Fruit fly (Drosophila melanogaster) whole organism, embryonic: ENCODE results near the gene Cyp313a1.

Experiments used
- ATbp ChIP-seq: fragments of 200-800 bp; sonication (Bioruptor generic); optimal IDR thresholded peaks from 2 replicates; lab custom pipeline; 2017; ENCODE audit warnings: missing biosample characterization, mild to moderate bottlenecking, missing genetic modification characterization, missing genetic modification reagents
- Asciz ChIP-seq: fragments of 200-800 bp; sonication (Bioruptor generic); optimal IDR thresholded peaks from 2 replicates; lab custom pipeline; 2017; ENCODE audit warnings: missing biosample characterization, mild to moderate bottlenecking, missing genetic modification characterization, missing genetic modification reagents
- CG1024 ChIP-seq: fragments of 200-800 bp; sonication (Bioruptor generic); IDR thresholded peaks from 2 replicates; pipeline ENCODE4 v1.3.6; 2022; ENCODE audit warnings: missing biosample characterization, missing genetic modification characterization
- CG12071 ChIP-seq: fragments of 200-800 bp; sonication (Bioruptor generic); optimal IDR thresholded peaks from 3 replicates; lab custom pipeline; 2018; ENCODE audit warnings: missing biosample characterization, mild to moderate bottlenecking, missing genetic modification characterization
- CG12769 ChIP-seq: fragments of 200-800 bp; sonication (Bioruptor generic); optimal IDR thresholded peaks from 2 replicates; lab custom pipeline; 2019; ENCODE audit warnings: missing biosample characterization, mild to moderate bottlenecking, missing genetic modification characterization, moderate library complexity
- CG13287 ChIP-seq: fragments of 200-800 bp; sonication (Bioruptor generic); IDR thresholded peaks from 2 replicates; pipeline ENCODE4 v1.3.6; 2022; ENCODE audit warnings: missing biosample characterization, missing genetic modification characterization; ENCODE audit not compliant: partially characterized antibody
- CG15514 ChIP-seq: fragments of 200-800 bp; sonication (Bioruptor generic); optimal IDR thresholded peaks from 3 replicates; lab custom pipeline; 2017; ENCODE audit warnings: missing biosample characterization, missing genetic modification characterization, mild to moderate bottlenecking, moderate library complexity, missing genetic modification reagents
- CG18262 ChIP-seq: fragments of 200-800 bp; optimal IDR thresholded peaks from 3 replicates; lab custom pipeline; 2019; ENCODE audit warnings: missing biosample characterization, mild to moderate bottlenecking, missing genetic modification characterization, moderate library complexity
- CG18599 ChIP-seq: fragments of 200-800 bp; sonication (Bioruptor generic); optimal IDR thresholded peaks from 3 replicates; lab custom pipeline; 2017; ENCODE audit warnings: missing biosample characterization, missing genetic modification characterization, mild to moderate bottlenecking, moderate library complexity, missing genetic modification reagents
- CG3065 ChIP-seq: fragments of 200-800 bp; sonication (Bioruptor generic); optimal IDR thresholded peaks from 2 replicates; lab custom pipeline; 2016; ENCODE audit warnings: missing biosample characterization, missing genetic modification characterization
- CG3281 ChIP-seq: fragments of 200-800 bp; sonication (Bioruptor generic); optimal IDR thresholded peaks from 3 replicates; lab custom pipeline; 2017; ENCODE audit warnings: missing biosample characterization, mild to moderate bottlenecking, missing genetic modification characterization
- CG3407 ChIP-seq: fragments of 200-800 bp; sonication (Bioruptor generic); optimal IDR thresholded peaks from 2 replicates; lab custom pipeline; 2018; ENCODE audit warnings: missing biosample characterization, mild to moderate bottlenecking, missing genetic modification characterization
- CG6254 ChIP-seq: fragments of 200-800 bp; sonication (Bioruptor generic); optimal IDR thresholded peaks from 3 replicates; lab custom pipeline; 2017; ENCODE audit warnings: mild to moderate bottlenecking, missing biosample characterization, missing genetic modification reagents, missing genetic modification characterization
- CG6813 ChIP-seq: fragments of 200-800 bp; sonication (Bioruptor generic); optimal IDR thresholded peaks from 2 replicates; lab custom pipeline; 2017; ENCODE audit warnings: missing biosample characterization, missing genetic modification characterization, mild to moderate bottlenecking, moderate library complexity, missing genetic modification reagents
- CG8089 ChIP-seq: fragments of 200-800 bp; sonication (Bioruptor generic); optimal IDR thresholded peaks from 3 replicates; lab custom pipeline; 2016; ENCODE audit warnings: missing biosample characterization, missing genetic modification characterization
- Dll ChIP-seq: fragments of 200-800 bp; sonication (Bioruptor generic); IDR thresholded peaks from 4 replicates; pipeline ENCODE4 v1.3.6; 2022; ENCODE audit warnings: missing biosample characterization, missing genetic modification characterization; ENCODE audit not compliant: partially characterized antibody
- Doc3 ChIP-seq: fragments of 200-800 bp; sonication (Bioruptor generic); IDR thresholded peaks from 3 replicates; pipeline ENCODE4 v1.3.6; 2022; ENCODE audit warnings: missing biosample characterization, missing genetic modification characterization; ENCODE audit not compliant: partially characterized antibody
- Gug ChIP-seq: fragments of 200-800 bp; sonication (Bioruptor generic); IDR thresholded peaks from 4 replicates; pipeline ENCODE4 v1.3.6; 2022; ENCODE audit warnings: missing biosample characterization, missing genetic modification characterization
- Kr ChIP-seq: fragments of 200-800 bp; sonication (Bioruptor generic); optimal IDR thresholded peaks from 2 replicates; lab custom pipeline; 2017; ENCODE audit warnings: missing biosample characterization, mild to moderate bottlenecking, missing genetic modification characterization
- Lhr ChIP-seq: fragments of 200-800 bp; sonication (Bioruptor generic); optimal IDR thresholded peaks from 3 replicates; lab custom pipeline; 2017; ENCODE audit warnings: mild to moderate bottlenecking, missing biosample characterization, missing genetic modification reagents, missing genetic modification characterization
- Lim3 ChIP-seq: fragments of 200-800 bp; sonication (Bioruptor generic); IDR thresholded peaks from 2 replicates; pipeline ENCODE4 v1.3.6; 2022; ENCODE audit warnings: missing biosample characterization, missing genetic modification characterization
- NK7.1 ChIP-seq: fragments of 200-800 bp; sonication (Bioruptor generic); optimal IDR thresholded peaks from 3 replicates; lab custom pipeline; 2016; ENCODE audit warnings: missing biosample characterization, missing genetic modification characterization
- PHDP ChIP-seq: fragments of 200-800 bp; sonication (Bioruptor generic); optimal IDR thresholded peaks from 3 replicates; lab custom pipeline; 2018; ENCODE audit warnings: missing biosample characterization, mild to moderate bottlenecking, missing genetic modification characterization, moderate library complexity
- Six4 ChIP-seq: fragments of 200-800 bp; sonication (Bioruptor generic); optimal IDR thresholded peaks from 2 replicates; lab custom pipeline; 2016; ENCODE audit warnings: missing biosample characterization, missing genetic modification characterization
- Sox102F ChIP-seq: fragments of 200-800 bp; sonication (Bioruptor generic); optimal IDR thresholded peaks from 2 replicates; lab custom pipeline; 2018; ENCODE audit warnings: missing biosample characterization, mild to moderate bottlenecking, missing genetic modification characterization, moderate library complexity
- Sry-δ ChIP-seq: fragments of 200-800 bp; sonication (Bioruptor generic); optimal IDR thresholded peaks from 2 replicates; lab custom pipeline; 2016; ENCODE audit warnings: missing biosample characterization, missing genetic modification characterization
- ab ChIP-seq: fragments of 200-800 bp; sonication (Bioruptor generic); optimal IDR thresholded peaks from 2 replicates; lab custom pipeline; 2016; ENCODE audit warnings: missing biosample characterization, missing genetic modification characterization
- amos ChIP-seq: fragments of 200-800 bp; sonication (Bioruptor generic); IDR thresholded peaks from 2 replicates; pipeline ENCODE4 v1.3.6; 2022; ENCODE audit warnings: missing biosample characterization, missing genetic modification characterization; ENCODE audit not compliant: partially characterized antibody
- ash1 ChIP-seq: fragments of 200-800 bp; sonication (Bioruptor generic); optimal IDR thresholded peaks from 2 replicates; lab custom pipeline; 2018; ENCODE audit warnings: missing biosample characterization, mild to moderate bottlenecking, missing genetic modification characterization
- bcd ChIP-seq: fragments of 200-800 bp; sonication (Bioruptor generic); optimal IDR thresholded peaks from 2 replicates; lab custom pipeline; 2017; ENCODE audit warnings: missing biosample characterization, mild to moderate bottlenecking, missing genetic modification characterization
- caup ChIP-seq: fragments of 200-800 bp; sonication (Bioruptor generic); optimal IDR thresholded peaks from 3 replicates; lab custom pipeline; 2017; ENCODE audit warnings: missing biosample characterization, mild to moderate bottlenecking, missing genetic modification characterization, moderate library complexity; ENCODE audit not compliant: severe bottlenecking
- chinmo ChIP-seq: fragments of 200-800 bp; sonication (Bioruptor generic); IDR thresholded peaks from 4 replicates; pipeline ENCODE4 v1.3.6; 2022; ENCODE audit warnings: missing biosample characterization, missing genetic modification characterization; ENCODE audit not compliant: partially characterized antibody
- da ChIP-seq: fragments of 200-800 bp; sonication (Bioruptor generic); optimal IDR thresholded peaks from 2 replicates; lab custom pipeline; 2016; ENCODE audit warnings: missing biosample characterization, missing genetic modification characterization
- danr ChIP-seq: fragments of 200-800 bp; sonication (Bioruptor generic); IDR thresholded peaks from 2 replicates; pipeline ENCODE4 v1.3.6; 2022; ENCODE audit warnings: missing biosample characterization, missing genetic modification characterization
- ham ChIP-seq: fragments of 200-800 bp; sonication (Bioruptor generic); IDR thresholded peaks from 2 replicates; pipeline ENCODE4 v1.3.6; 2022; ENCODE audit warnings: missing biosample characterization, missing genetic modification characterization
- klu ChIP-seq: fragments of 200-800 bp; sonication (Bioruptor generic); IDR thresholded peaks from 2 replicates; pipeline ENCODE4 v1.3.6; 2022; ENCODE audit warnings: missing biosample characterization, missing genetic modification characterization
- lab ChIP-seq: fragments of 200-800 bp; sonication (Bioruptor generic); optimal IDR thresholded peaks from 3 replicates; lab custom pipeline; 2017; ENCODE audit warnings: missing biosample characterization, missing genetic modification characterization, mild to moderate bottlenecking, moderate library complexity, missing genetic modification reagents
- lbe ChIP-seq: fragments of 200-800 bp; sonication (Bioruptor generic); optimal IDR thresholded peaks from 2 replicates; lab custom pipeline; 2016; ENCODE audit warnings: missing biosample characterization, mild to moderate bottlenecking, missing genetic modification characterization
- p53 ChIP-seq: fragments of 200-800 bp; sonication (Bioruptor generic); optimal IDR thresholded peaks from 2 replicates; lab custom pipeline; 2016; ENCODE audit warnings: missing biosample characterization, missing genetic modification characterization
- phol ChIP-seq: fragments of 200-800 bp; sonication (Bioruptor generic); optimal IDR thresholded peaks from 3 replicates; lab custom pipeline; 2018; ENCODE audit warnings: missing biosample characterization, mild to moderate bottlenecking, missing genetic modification characterization, moderate library complexity
- schlank ChIP-seq: fragments of 200-800 bp; sonication (Bioruptor generic); optimal IDR thresholded peaks from 2 replicates; lab custom pipeline; 2018; ENCODE audit warnings: missing biosample characterization, mild to moderate bottlenecking, missing genetic modification characterization
- scrt ChIP-seq: fragments of 200-800 bp; sonication (Bioruptor generic); optimal IDR thresholded peaks from 2 replicates; lab custom pipeline; 2018; ENCODE audit warnings: missing biosample characterization, mild to moderate bottlenecking, missing genetic modification characterization, moderate library complexity
- sens ChIP-seq: fragments of 200-800 bp; sonication (Bioruptor generic); peaks from one replicate; lab custom pipeline; 2016; ENCODE audit warnings: missing biosample characterization, missing genetic modification characterization
- tgo ChIP-seq: fragments of 200-800 bp; sonication (Bioruptor generic); IDR thresholded peaks from 3 replicates; pipeline ENCODE4 v1.3.6; 2022; ENCODE audit warnings: missing biosample characterization, missing genetic modification characterization
- tio ChIP-seq: fragments of 200-800 bp; sonication (Bioruptor generic); optimal IDR thresholded peaks from 2 replicates; lab custom pipeline; 2017; ENCODE audit warnings: missing biosample characterization, missing genetic modification characterization, inconsistent platforms
- ttk ChIP-seq: fragments of 200-800 bp; sonication (Bioruptor generic); IDR thresholded peaks from 2 replicates; pipeline ENCODE4 v2.1.2; 2022; ENCODE audit warnings: missing biosample characterization, missing genetic modification characterization
- vfl ChIP-seq: fragments of 200-800 bp; sonication (Bioruptor generic); optimal IDR thresholded peaks from 2 replicates; lab custom pipeline; 2016; ENCODE audit warnings: missing biosample characterization, missing genetic modification characterization
- wor ChIP-seq: fragments of 200-800 bp; sonication (Bioruptor generic); IDR thresholded peaks from 2 replicates; pipeline ENCODE4 v1.3.6; 2022; ENCODE audit warnings: missing biosample characterization, missing genetic modification characterization
- zf30C ChIP-seq: fragments of 200-800 bp; sonication (Bioruptor generic); optimal IDR thresholded peaks from 3 replicates; lab custom pipeline; 2018; ENCODE audit warnings: missing biosample characterization, mild to moderate bottlenecking, missing genetic modification characterization

Gene Cyp313a1

dm6 chr3R:14516742-14517141, 4.1 kb upstream of the Cyp313a1 start, which contains the start of gene CG34273:
Gene CG34273, plus strand, starts transcription at chr3R:14517042.
- TF ChIP-seq wor (GFP tag; lab: Robert Waterston, UW) (no peak), CG12769 (no peak), schlank (tag; lab: Kevin White, UChicago) (no peak), ham (GFP tag; lab: Robert Waterston, UW) (no peak), Kr (no peak), Dll (GFP tag; lab: Robert Waterston, UW) (no peak), ab (no peak), vfl (GFP tag; lab: Kevin White, UChicago) (no peak), Sry-δ (no peak), danr (no peak), Lhr (GFP tag; lab: Kevin White, UChicago) (no peak), CG18262 (tag; lab: Kevin White, UChicago) (no peak), PHDP (tag; lab: Kevin White, UChicago) (no peak), CG6254 (no peak), Doc3 (no peak), amos (GFP tag; lab: Robert Waterston, UW) (no peak), phol (tag; lab: Kevin White, UChicago) (no peak), CG3065 (no peak)

- peak; percentile 21 for TF ChIP-seq CG12071
- TF ChIP-seq bcd = no peak
- no peak for TF ChIP-seq Lim3 (GFP tag; lab: Robert Waterston, UW)
- no peak for TF ChIP-seq CG1024 (GFP tag; lab: Robert Waterston, UW)
- peak; percentile 10 for TF ChIP-seq CG3407
- TF ChIP-seq CG3281 (GFP tag; lab: Kevin White, UChicago) = peak; percentile 23
- peak; percentile 6 for TF ChIP-seq sens (GFP tag; lab: Kevin White, UChicago)
- no peak for TF ChIP-seq CG13287 (GFP tag; lab: Robert Waterston, UW)
- TF ChIP-seq CG8089 (GFP tag; lab: Kevin White, UChicago) = no peak
- no peak for TF ChIP-seq klu
- TF ChIP-seq Sox102F (GFP tag; lab: Kevin White, UChicago) = peak; percentile 12
- no peak for TF ChIP-seq NK7.1 (GFP tag; lab: Kevin White, UChicago)
- TF ChIP-seq lbe (GFP tag; lab: Kevin White, UChicago) = no peak
- TF ChIP-seq caup (GFP tag; lab: Kevin White, UChicago) = peak; percentile 7
- TF ChIP-seq lab (GFP tag; lab: Kevin White, UChicago) = peak; percentile 58
- TF ChIP-seq p53 (GFP tag; lab: Kevin White, UChicago) = no peak
- no peak for TF ChIP-seq chinmo (GFP tag; lab: Robert Waterston, UW)
- TF ChIP-seq Asciz = peak; percentile 50
- TF ChIP-seq Six4 (GFP tag; lab: Kevin White, UChicago) = no peak
- peak; percentile 42 for TF ChIP-seq CG18599 (GFP tag; lab: Kevin White, UChicago)
- TF ChIP-seq Kr = no peak
- peak; percentile 42 for TF ChIP-seq CG15514
- no peak for TF ChIP-seq tio (GFP tag; lab: Kevin White, UChicago)
- no peak for TF ChIP-seq Gug (GFP tag; lab: Robert Waterston, UW)
- TF ChIP-seq ttk (GFP tag; lab: Robert Waterston, UW) = no peak
- TF ChIP-seq zf30C (GFP tag; lab: Kevin White, UChicago) = no peak
- TF ChIP-seq ATbp (GFP tag; lab: Kevin White, UChicago) = peak; percentile 16
- peak; percentile 8 for TF ChIP-seq scrt (GFP tag; lab: Kevin White, UChicago)
- TF ChIP-seq ash1 (GFP tag; lab: Kevin White, UChicago) = no peak
- no peak for TF ChIP-seq da (GFP tag; lab: Kevin White, UChicago)
- no peak for TF ChIP-seq tgo (GFP tag; lab: Robert Waterston, UW)
- TF ChIP-seq CG6813 = peak; percentile 43
- TF ChIP-seq, all 482 proteins: peak for 13
Measured at dm6 chr3R:14526657-14527056, 5.8 kb downstream of the Cyp313a1 start.
